Fruit fly (Drosophila melanogaster) whole organism, prepupa: Measurements from ENCODE around the gene CG44836.
A peak's percentile ranks its signal among the peaks of the same experiment; 100 is the strongest.

Experiments
- CG10631 ChIP-seq: fragments of 200-800 bp; sonication (Bioruptor generic); optimal IDR thresholded peaks from 2 replicates; lab custom pipeline; 2016; ENCODE audit warnings: missing biosample characterization, missing genetic modification characterization
- CG10669 ChIP-seq: fragments of 200-800 bp; sonication (Bioruptor generic); optimal IDR thresholded peaks from 3 replicates; lab custom pipeline; 2018; ENCODE audit warnings: missing biosample characterization, mild to moderate bottlenecking, missing genetic modification characterization, moderate library complexity
- CG11902 ChIP-seq: fragments of 200-800 bp; sonication (Bioruptor generic); optimal IDR thresholded peaks from 3 replicates; lab custom pipeline; 2016; ENCODE audit warnings: missing biosample characterization, missing genetic modification characterization
- CG16779 ChIP-seq: fragments of 200-800 bp; sonication (Bioruptor generic); optimal IDR thresholded peaks from 3 replicates; lab custom pipeline; 2017; ENCODE audit warnings: missing biosample characterization, mild to moderate bottlenecking, missing genetic modification characterization
- CG3032 ChIP-seq: fragments of 200-800 bp; optimal IDR thresholded peaks from 2 replicates; lab custom pipeline; 2019; ENCODE audit warnings: missing biosample characterization, mild to moderate bottlenecking, missing genetic modification characterization, moderate library complexity
- CG32006 ChIP-seq: fragments of 200-800 bp; sonication (Bioruptor generic); optimal IDR thresholded peaks from 3 replicates; lab custom pipeline; 2017; ENCODE audit warnings: missing biosample characterization, mild to moderate bottlenecking, missing genetic modification characterization
- CG34406 ChIP-seq: fragments of 200-800 bp; sonication (Bioruptor generic); optimal IDR thresholded peaks from 3 replicates; lab custom pipeline; 2016; ENCODE audit warnings: missing biosample characterization, missing genetic modification characterization
- CG3919 ChIP-seq: fragments of 200-800 bp; sonication (Bioruptor generic); optimal IDR thresholded peaks from 3 replicates; lab custom pipeline; 2016; ENCODE audit warnings: missing biosample characterization, missing genetic modification characterization
- CG6163 ChIP-seq: fragments of 200-800 bp; sonication (Bioruptor generic); IDR thresholded peaks from 3 replicates; pipeline ENCODE4 v1.3.6; 2022; ENCODE audit warnings: missing biosample characterization, missing genetic modification characterization
- CG6792 ChIP-seq: fragments of 200-800 bp; sonication (Bioruptor generic); optimal IDR thresholded peaks from 3 replicates; lab custom pipeline; 2016; ENCODE audit warnings: missing biosample characterization, missing genetic modification characterization
- CG6854 ChIP-seq: fragments of 200-800 bp; sonication (Bioruptor generic); optimal IDR thresholded peaks from 2 replicates; lab custom pipeline; 2017; ENCODE audit warnings: missing biosample characterization, mild to moderate bottlenecking, missing genetic modification characterization
- CG8119 ChIP-seq: fragments of 200-800 bp; sonication (Bioruptor generic); IDR thresholded peaks from 3 replicates; pipeline ENCODE4 v1.3.6; 2022; ENCODE audit warnings: missing biosample characterization, missing genetic modification characterization
- CG8319 ChIP-seq: fragments of 200-800 bp; sonication (Bioruptor generic); optimal IDR thresholded peaks from 3 replicates; lab custom pipeline; 2016; ENCODE audit warnings: missing biosample characterization, missing genetic modification characterization
- CG8632 ChIP-seq: fragments of 200-800 bp; sonication (Bioruptor generic); optimal IDR thresholded peaks from 3 replicates; lab custom pipeline; 2016; ENCODE audit warnings: missing biosample characterization, missing genetic modification characterization
- CG9139 ChIP-seq: fragments of 200-800 bp; sonication (Bioruptor generic); optimal IDR thresholded peaks from 3 replicates; lab custom pipeline; 2017; ENCODE audit warnings: missing biosample characterization, mild to moderate bottlenecking, missing genetic modification characterization
- Eip78C ChIP-seq: fragments of 200-800 bp; sonication (Bioruptor generic); peaks from one replicate; lab custom pipeline; 2016; ENCODE audit warnings: missing biosample characterization, missing genetic modification characterization
- Eip93F ChIP-seq: fragments of 200-800 bp; sonication (Bioruptor generic); optimal IDR thresholded peaks from 2 replicates; lab custom pipeline; 2016; ENCODE audit warnings: missing biosample characterization, mild to moderate bottlenecking, missing genetic modification characterization
- Ets21C ChIP-seq: fragments of 200-800 bp; sonication (Bioruptor generic); optimal IDR thresholded peaks from 3 replicates; lab custom pipeline; 2016; ENCODE audit warnings: missing biosample characterization, missing genetic modification characterization
- Gug ChIP-seq: fragments of 200-800 bp; sonication (Bioruptor generic); IDR thresholded peaks from 2 replicates; pipeline ENCODE4 v1.3.6; 2022; ENCODE audit warnings: missing biosample characterization, missing genetic modification characterization
- Hr39 ChIP-seq: fragments of 200-800 bp; sonication (Bioruptor generic); optimal IDR thresholded peaks from 2 replicates; lab custom pipeline; 2016; ENCODE audit warnings: missing biosample characterization, missing genetic modification characterization
- Hr4 ChIP-seq: fragments of 200-800 bp; sonication (Bioruptor generic); optimal IDR thresholded peaks from 3 replicates; lab custom pipeline; 2016; ENCODE audit warnings: missing biosample characterization, missing genetic modification characterization
- Lpt ChIP-seq: fragments of 200-800 bp; sonication (Bioruptor generic); optimal IDR thresholded peaks from 3 replicates; lab custom pipeline; 2016; ENCODE audit warnings: missing biosample characterization, missing genetic modification characterization
- Met ChIP-seq: fragments of 200-800 bp; sonication (Bioruptor generic); optimal IDR thresholded peaks from 3 replicates; lab custom pipeline; 2016; ENCODE audit warnings: missing biosample characterization, missing genetic modification characterization
- Smox ChIP-seq: fragments of 200-800 bp; sonication (Bioruptor generic); optimal IDR thresholded peaks from 3 replicates; lab custom pipeline; 2016; ENCODE audit warnings: missing biosample characterization, missing genetic modification characterization
- Sox102F ChIP-seq: fragments of 200-800 bp; sonication (Bioruptor generic); optimal IDR thresholded peaks from 2 replicates; lab custom pipeline; 2016; ENCODE audit warnings: missing biosample characterization, mild to moderate bottlenecking, missing genetic modification characterization
- Sox14 ChIP-seq: fragments of 200-800 bp; sonication (Bioruptor generic); optimal IDR thresholded peaks from 3 replicates; lab custom pipeline; 2016; ENCODE audit warnings: missing biosample characterization, missing genetic modification characterization
- Sox15 ChIP-seq: fragments of 200-800 bp; sonication (Bioruptor generic); optimal IDR thresholded peaks from 3 replicates; lab custom pipeline; 2016; ENCODE audit warnings: missing biosample characterization, missing genetic modification characterization
- achi ChIP-seq: fragments of 200-800 bp; sonication (Bioruptor generic); optimal IDR thresholded peaks from 3 replicates; lab custom pipeline; 2016; ENCODE audit warnings: missing biosample characterization, missing genetic modification characterization
- cyc ChIP-seq: fragments of 200-800 bp; sonication (Bioruptor generic); optimal IDR thresholded peaks from 3 replicates; lab custom pipeline; 2016; ENCODE audit warnings: missing biosample characterization, missing genetic modification characterization
- dac ChIP-seq: fragments of 200-800 bp; sonication (Bioruptor generic); optimal IDR thresholded peaks from 2 replicates; lab custom pipeline; 2017; ENCODE audit warnings: missing biosample characterization, mild to moderate bottlenecking, missing genetic modification characterization
- dsx ChIP-seq: fragments of 200-800 bp; optimal IDR thresholded peaks from 3 replicates; lab custom pipeline; 2019; ENCODE audit warnings: missing biosample characterization, mild to moderate bottlenecking, missing genetic modification characterization, moderate library complexity; ENCODE audit not compliant: poor library complexity, severe bottlenecking
- eg ChIP-seq: fragments of 200-800 bp; sonication (Bioruptor generic); IDR thresholded peaks from 3 replicates; pipeline ENCODE4 v1.3.6; 2022; ENCODE audit warnings: missing biosample characterization, missing genetic modification characterization
- esn ChIP-seq: fragments of 200-800 bp; sonication (Bioruptor generic); optimal IDR thresholded peaks from 2 replicates; lab custom pipeline; 2016; ENCODE audit warnings: missing biosample characterization, mild to moderate bottlenecking, missing genetic modification characterization, moderate library complexity
- fd59A ChIP-seq: fragments of 200-800 bp; sonication (Bioruptor generic); optimal IDR thresholded peaks from 2 replicates; lab custom pipeline; 2017; ENCODE audit warnings: missing biosample characterization, mild to moderate bottlenecking, missing genetic modification characterization, missing genetic modification reagents
- lz ChIP-seq: fragments of 200-800 bp; sonication (Bioruptor generic); optimal IDR thresholded peaks from 3 replicates; lab custom pipeline; 2016; ENCODE audit warnings: missing biosample characterization, missing genetic modification characterization
- pdm3 ChIP-seq: fragments of 200-800 bp; sonication (Bioruptor generic); optimal IDR thresholded peaks from 3 replicates; lab custom pipeline; 2016; ENCODE audit warnings: missing biosample characterization, missing genetic modification characterization
- salr ChIP-seq, 2 experiments: fragments of 200-800 bp; sonication (Bioruptor generic); optimal IDR thresholded peaks; 3 replicates each; lab custom pipeline; 2016 to 2018; ENCODE audit warnings: missing biosample characterization in 2 of 2, missing genetic modification characterization in 2 of 2, mild to moderate bottlenecking in 1 of 2
- spab ChIP-seq: fragments of 200-800 bp; sonication (Bioruptor generic); optimal IDR thresholded peaks from 2 replicates; lab custom pipeline; 2017; ENCODE audit warnings: missing biosample characterization, mild to moderate bottlenecking, missing genetic modification characterization, missing genetic modification reagents
- ss ChIP-seq, 2 experiments: fragments of 200-800 bp; sonication (Bioruptor generic); optimal IDR thresholded peaks; 2 replicates in 1 of 2; 3 replicates in 1 of 2; lab custom pipeline; 2017 to 2018; ENCODE audit warnings: mild to moderate bottlenecking in 2 of 2, missing biosample characterization in 2 of 2, missing genetic modification characterization in 2 of 2, moderate library complexity in 1 of 2
- svp ChIP-seq: fragments of 200-800 bp; sonication (Bioruptor generic); peaks from one replicate; lab custom pipeline; 2016; ENCODE audit warnings: missing biosample characterization, missing genetic modification characterization
- topi ChIP-seq: fragments of 200-800 bp; sonication (Bioruptor generic); optimal IDR thresholded peaks from 3 replicates; lab custom pipeline; 2016; ENCODE audit warnings: missing biosample characterization, missing genetic modification characterization
- vri ChIP-seq: fragments of 200-800 bp; sonication (Bioruptor generic); optimal IDR thresholded peaks from 3 replicates; lab custom pipeline; 2016; ENCODE audit warnings: missing biosample characterization, mild to moderate bottlenecking, missing genetic modification characterization

CG44836 gene

dm6 chr3L:16410234-16411119 is 10.4 kb upstream of the CG44836 start (continued):
- peak; percentile 76 for TF ChIP-seq CG16779 (tag; lab: Kevin White, UChicago)
- TF ChIP-seq esn (GFP tag; lab: Kevin White, UChicago): peak; percentile 91
- TF ChIP-seq Sox102F (GFP tag; lab: Kevin White, UChicago): peak; percentile 90
- TF ChIP-seq Met (GFP tag; lab: Kevin White, UChicago): peak; percentile 89
- peak; percentile 78 for TF ChIP-seq spab (GFP tag; lab: Kevin White, UChicago)
- peak; percentile 82 for TF ChIP-seq vri
- TF ChIP-seq CG34406 (GFP tag; lab: Kevin White, UChicago): peak; percentile 83
- TF ChIP-seq Eip78C: peak; percentile 97
- peak; percentile 73 for TF ChIP-seq eg
- TF ChIP-seq Lpt (GFP tag; lab: Kevin White, UChicago): peak; percentile 85
- TF ChIP-seq Sox15 (GFP tag; lab: Kevin White, UChicago): peak; percentile 70
- TF ChIP-seq CG8319 (GFP tag; lab: Kevin White, UChicago): peak; percentile 43
- TF ChIP-seq CG3919: peak; percentile 87
- peak; percentile 78 for TF ChIP-seq CG6792 (GFP tag; lab: Kevin White, UChicago)
- TF ChIP-seq achi (GFP tag; lab: Kevin White, UChicago): peak; percentile 85
- TF ChIP-seq CG8119 (GFP tag; lab: Robert Waterston, UW): peak; percentile 81
- TF ChIP-seq dac (GFP tag; lab: Kevin White, UChicago): peak; percentile 87
- TF ChIP-seq CG11902 (GFP tag; lab: Kevin White, UChicago): peak; percentile 69
- peak; percentile 82 for TF ChIP-seq CG8632 (GFP tag; lab: Kevin White, UChicago)
- TF ChIP-seq, all 60 proteins: peak for 57

DNA sequence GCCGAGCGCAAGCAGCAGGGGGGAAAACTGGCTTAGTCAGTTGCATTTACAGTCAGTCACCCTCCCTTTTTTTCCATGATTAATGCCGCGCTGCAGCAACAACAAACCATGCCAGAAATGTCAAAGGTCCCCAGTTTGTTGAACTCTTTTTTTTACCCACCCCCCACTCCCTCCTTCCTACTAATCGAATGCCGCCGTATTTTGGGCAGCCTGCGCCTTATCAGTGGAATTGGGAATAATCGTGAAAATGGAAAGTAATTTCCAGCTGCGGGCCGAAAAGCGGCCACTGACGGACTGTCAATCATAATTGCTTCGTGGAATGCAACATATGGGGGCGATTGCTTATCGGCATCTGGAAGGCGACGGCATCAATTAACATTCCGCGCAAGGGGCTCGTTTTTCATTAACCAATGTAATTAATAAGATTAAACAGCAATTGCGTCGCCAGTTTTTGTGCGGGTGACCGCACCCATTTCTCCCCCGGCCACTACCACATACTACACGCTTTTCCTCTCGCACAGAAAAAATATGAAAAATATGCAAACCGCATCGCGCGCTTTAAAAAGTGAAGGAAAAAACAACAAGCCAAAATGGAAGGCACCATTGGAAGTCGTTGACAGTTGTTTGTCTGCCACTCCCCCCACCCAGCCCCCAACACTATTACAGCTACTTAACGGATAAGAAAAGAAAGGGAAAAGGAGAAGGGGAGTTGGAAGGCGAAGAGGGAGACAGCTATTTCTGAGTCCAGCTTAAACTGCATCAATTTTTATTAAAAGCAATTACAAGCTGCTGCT is 9.6 kb upstream of the CG44836 start:
- TF ChIP-seq Ets21C (GFP tag; lab: Kevin White, UChicago): no peak
- peak; percentile 97 for TF ChIP-seq svp (GFP tag; lab: Kevin White, UChicago)

DNA sequence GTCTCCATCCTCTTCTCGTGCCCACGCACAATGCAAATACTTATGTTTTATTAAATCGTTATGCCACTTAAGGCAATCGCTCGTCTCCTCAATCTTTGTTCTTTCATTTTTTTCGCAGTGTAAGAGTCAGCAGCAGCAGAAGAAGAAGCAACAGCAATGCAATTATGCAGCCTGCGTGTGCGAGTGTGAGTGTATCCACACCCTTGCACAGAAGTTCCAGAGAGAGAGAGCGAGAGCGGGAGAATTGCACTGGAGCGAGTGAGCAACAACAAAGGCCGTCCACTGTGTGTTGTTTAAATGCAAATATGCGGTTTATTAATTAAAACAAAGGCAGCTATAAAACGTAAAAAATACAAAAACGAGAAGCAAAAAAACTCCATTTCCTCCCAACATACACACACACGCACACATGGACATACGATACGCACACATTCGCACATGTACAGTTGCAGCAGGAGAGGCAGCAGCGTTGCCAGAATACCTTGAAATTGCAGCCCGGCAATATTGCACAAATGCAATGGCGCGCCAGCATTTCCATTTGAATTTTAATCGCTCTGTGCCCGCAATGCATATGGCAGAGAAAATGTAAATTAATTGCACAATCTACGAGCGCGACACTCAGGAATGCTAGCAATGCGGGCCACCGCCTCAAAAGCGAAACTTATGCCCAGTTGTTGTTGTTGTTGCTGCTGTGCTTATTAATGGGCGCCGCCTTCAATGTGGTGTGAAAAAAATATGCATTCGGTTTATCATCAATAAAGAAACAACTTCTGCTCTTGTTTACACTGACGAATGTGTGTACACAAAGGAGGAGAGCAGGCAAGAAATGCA is 8.7 kb upstream of the CG44836 start:
- TF ChIP-seq Hr4 (GFP tag; lab: Kevin White, UChicago) (peak; percentile 68), CG10631 (GFP tag; lab: Kevin White, UChicago) (peak; percentile 64), Gug (peak; percentile 44), lz (GFP tag; lab: Kevin White, UChicago) (peak; percentile 64), spab (GFP tag; lab: Kevin White, UChicago) (peak; percentile 30), salr (GFP tag; optimal IDR thresholded peaks at IDR 0.05; lab: Kevin White, UChicago) (peak; percentile 56 to 66), Sox14 (peak; percentile 79), CG6854 (GFP tag; lab: Kevin White, UChicago) (peak; percentile 63), CG32006 (GFP tag; lab: Kevin White, UChicago) (peak; percentile 78), dsx (GFP tag; lab: Kevin White, UChicago) (peak; percentile 58), CG9139 (GFP tag; lab: Kevin White, UChicago) (peak; percentile 57), cyc (GFP tag; lab: Kevin White, UChicago) (peak; percentile 49), Hr39 (peak; percentile 57), fd59A (peak; percentile 57), CG8632 (GFP tag; lab: Kevin White, UChicago) (peak; percentile 42), CG6163 (peak; percentile 68), Eip93F (GFP tag; lab: Kevin White, UChicago) (no peak), Eip78C (peak; percentile 91), CG11902 (GFP tag; lab: Kevin White, UChicago) (no peak), CG3032 (tag; lab: Kevin White, UChicago) (peak; percentile 45), topi (GFP tag; lab: Kevin White, UChicago) (peak; percentile 53), Smox (GFP tag; lab: Kevin White, UChicago) (peak; percentile 57), Ets21C (GFP tag; lab: Kevin White, UChicago) (peak; percentile 32), ss (GFP tag; optimal IDR thresholded peaks at IDR 0.05; lab: Kevin White, UChicago) (peak; percentile 56 to 64), pdm3 (peak; percentile 36), dac (GFP tag; lab: Kevin White, UChicago) (no peak), CG6792 (GFP tag; lab: Kevin White, UChicago) (peak; percentile 56), CG10669 (peak; percentile 63)
